Worm (Caenorhabditis elegans): ENCODE measurements around the gene Y51A2B.5.

DNA sequence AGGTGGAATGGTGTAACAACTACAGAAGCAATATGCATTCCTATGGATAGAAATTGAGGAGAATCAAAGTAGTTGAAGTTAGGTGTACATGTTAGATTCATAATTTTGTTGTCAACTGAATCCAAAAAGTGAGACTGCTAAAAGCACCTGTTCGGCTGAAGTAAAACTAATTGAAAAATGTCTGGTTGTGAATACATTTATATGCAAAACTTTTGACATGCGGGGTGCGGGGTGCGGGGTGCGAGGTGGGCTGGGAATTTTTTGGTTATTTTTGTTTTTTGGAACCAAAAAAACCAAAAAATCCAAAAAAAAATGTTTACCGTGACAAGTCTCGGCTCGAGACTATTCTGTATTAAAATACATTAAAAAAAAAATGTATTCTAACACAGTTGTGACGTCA lies 21.1 kb downstream of the Y51A2B.5 start, which contains the start of gene srh-207:
- no peak for TF ChIP-seq Y67H2A.10 (GFP tag; conservative IDR thresholded peaks at IDR 0.05)
- no peak for TF ChIP-seq ama-1 (optimal IDR thresholded peaks at IDR 0.05)
- no peak for TF ChIP-seq ama-1 (GFP tag; optimal IDR thresholded peaks at IDR 0.05)
- no peak for TF ChIP-seq F22D6.2 (tag; optimal IDR thresholded peaks at IDR 0.05)
- TF ChIP-seq unc-62 (GFP tag; optimal IDR thresholded peaks at IDR 0.05) = no peak
